Fruit fly (Drosophila melanogaster): ENCODE measurements around the gene Sema1a.

The Sema1a gene

dm6 chr2L:8552472-8552871, 10.5 kb downstream of the Sema1a start (continued):
- TF ChIP-seq CkIIα-i1 (GFP tag; IDR thresholded peaks at IDR 0.05) = no peak
- no peak for TF ChIP-seq hkb (optimal IDR thresholded peaks at IDR 0.05)
- peak; percentile 38; the same call in 1 of the 2 replicates for TF ChIP-seq hkb (GFP tag; IDR thresholded peaks at IDR 0.05)
- peak; percentile 55 for TF ChIP-seq Oli (tag; optimal IDR thresholded peaks at IDR 0.05)
- TF ChIP-seq Sry-β (GFP tag; optimal IDR thresholded peaks at IDR 0.05) = no peak
- no peak for TF ChIP-seq YL-1 (GFP tag; optimal IDR thresholded peaks at IDR 0.05)
- TF ChIP-seq CG7928 (GFP tag; optimal IDR thresholded peaks at IDR 0.05) = no peak
- no peak for TF ChIP-seq peb (GFP tag; IDR thresholded peaks at IDR 0.05)
- TF ChIP-seq CG10267 (tag; optimal IDR thresholded peaks at IDR 0.05) = peak; percentile 30
- TF ChIP-seq E2f1 (GFP tag; IDR thresholded peaks at IDR 0.05) = peak; percentile 21; the same call in 1 of the 2 replicates
- TF ChIP-seq CTCF (GFP tag; optimal IDR thresholded peaks at IDR 0.05) = no peak
- peak; percentile 30 for TF ChIP-seq CG17829 (tag; optimal IDR thresholded peaks at IDR 0.05)
- no peak for TF ChIP-seq Pdp1 (GFP tag; optimal IDR thresholded peaks at IDR 0.05)
- no peak for TF ChIP-seq NfI (GFP tag; optimal IDR thresholded peaks at IDR 0.05)
- TF ChIP-seq eve (GFP tag; optimal IDR thresholded peaks at IDR 0.05) = no peak
- no peak for TF ChIP-seq CG9932 (GFP tag; IDR thresholded peaks at IDR 0.05)
- no peak for TF ChIP-seq CG10959 (GFP tag; IDR thresholded peaks at IDR 0.05)
- TF ChIP-seq her (GFP tag; optimal IDR thresholded peaks at IDR 0.05) = no peak
- no peak for TF ChIP-seq gcm2 (GFP tag; optimal IDR thresholded peaks at IDR 0.05)
- TF ChIP-seq CG8281 (tag; optimal IDR thresholded peaks at IDR 0.05) = no peak
- peak; percentile 15 for TF ChIP-seq Med (GFP tag)
- peak; percentile 63; the same call in 1 of the 2 replicates for TF ChIP-seq ara (GFP tag; IDR thresholded peaks at IDR 0.05)
- TF ChIP-seq CG11398 (GFP tag; optimal IDR thresholded peaks at IDR 0.05) = no peak
- TF ChIP-seq al (GFP tag; IDR thresholded peaks at IDR 0.05) = no peak
- no peak for TF ChIP-seq Elba2 (GFP tag; optimal IDR thresholded peaks at IDR 0.05)
- TF ChIP-seq prd (optimal IDR thresholded peaks at IDR 0.05) = no peak
- TF ChIP-seq prd (GFP tag; IDR thresholded peaks at IDR 0.05) = peak; percentile 66; the same call in 2 of the 3 replicates
- TF ChIP-seq vnd (GFP tag; IDR thresholded peaks at IDR 0.05; ENCODE audit: partially characterized antibody) = no peak
- peak; percentile 13 for TF ChIP-seq nau (GFP tag; optimal IDR thresholded peaks at IDR 0.05)
- TF ChIP-seq CG30403 (GFP tag; optimal IDR thresholded peaks at IDR 0.05) = peak; percentile 14
- no peak for TF ChIP-seq pzg (GFP tag; optimal IDR thresholded peaks at IDR 0.05)
- no peak for TF ChIP-seq H15 (GFP tag; IDR thresholded peaks at IDR 0.05)
- no peak for TF ChIP-seq oc (tag; optimal IDR thresholded peaks at IDR 0.05)
- peak; percentile 54 for TF ChIP-seq CG18262 (tag; optimal IDR thresholded peaks at IDR 0.05)
- TF ChIP-seq yki (optimal IDR thresholded peaks at IDR 0.05) = no peak
- TF ChIP-seq klu (GFP tag; IDR thresholded peaks at IDR 0.05) = no peak
- no peak for TF ChIP-seq exex (tag; optimal IDR thresholded peaks at IDR 0.05)
- TF ChIP-seq corto (GFP tag; optimal IDR thresholded peaks at IDR 0.05) = no peak
- TF ChIP-seq Ets97D (GFP tag; optimal IDR thresholded peaks at IDR 0.05) = no peak
- no peak for TF ChIP-seq dati (GFP tag; IDR thresholded peaks at IDR 0.05)
- TF ChIP-seq CG9876 (GFP tag; optimal IDR thresholded peaks at IDR 0.05) = no peak
- no peak for TF ChIP-seq sob (GFP tag; IDR thresholded peaks at IDR 0.05)
- no peak for TF ChIP-seq NFAT (GFP tag; IDR thresholded peaks at IDR 0.05)
- peak; percentile 22 for TF ChIP-seq CG18599 (GFP tag; optimal IDR thresholded peaks at IDR 0.05)
- TF ChIP-seq CG9727 (GFP tag; optimal IDR thresholded peaks at IDR 0.05) = peak; percentile 36
- no peak for TF ChIP-seq CG32772 (GFP tag; IDR thresholded peaks at IDR 0.05)
- no peak for TF ChIP-seq CG7745 (tag; optimal IDR thresholded peaks at IDR 0.05)
- no peak for TF ChIP-seq kah (GFP tag; optimal IDR thresholded peaks at IDR 0.05)
- peak; percentile 67 for TF ChIP-seq dmrt99B (tag; optimal IDR thresholded peaks at IDR 0.05)
- peak; percentile 65 for TF ChIP-seq CG6689 (GFP tag; IDR thresholded peaks at IDR 0.05)
- no peak for TF ChIP-seq HLH4C (GFP tag; IDR thresholded peaks at IDR 0.05; ENCODE audit: partially characterized antibody)
- peak; percentile 21 for TF ChIP-seq az2 (GFP tag; optimal IDR thresholded peaks at IDR 0.05)
- TF ChIP-seq Ets65A (GFP tag) = peak; percentile 54

All from whole organism, embryonic.